Worm (Caenorhabditis elegans) whole organism, young adult: ENCODE results near the gene Y59E1A.4.

Experiments
- F10E7.11 ChIP-seq: sonication (generic microtip); optimal IDR thresholded peaks from 2 replicates; lab custom pipeline; 2017; ENCODE audit warnings: mild to moderate bottlenecking, missing genetic modification characterization, moderate library complexity, missing compliant biosample characterization
- F22D6.2 ChIP-seq: sonication (generic microtip); optimal IDR thresholded peaks from 2 replicates; lab custom pipeline; 2016; ENCODE audit warnings: mild to moderate bottlenecking, missing genetic modification characterization, missing compliant biosample characterization
- F37B4.10 ChIP-seq: fragments of 200-800 bp; sonication (Bioruptor generic); IDR thresholded peaks from 2 replicates; pipeline ENCODE4 v1.3.6; 2022; ENCODE audit warnings: missing genetic modification characterization, missing compliant biosample characterization
- F49E8.2 ChIP-seq: sonication (generic microtip); optimal IDR thresholded peaks from 3 replicates; lab custom pipeline; 2017; ENCODE audit warnings: missing genetic modification characterization, mild to moderate bottlenecking, missing compliant biosample characterization, antibody characterized with exemption, moderate library complexity; ENCODE audit not compliant: insufficient read depth
- F55B11.4 ChIP-seq: sonication (generic microtip); optimal IDR thresholded peaks from 2 replicates; lab custom pipeline; 2016; ENCODE audit warnings: missing compliant biosample characterization, missing genetic modification characterization, borderline replicate concordance; ENCODE audit not compliant: insufficient read depth
- F57A8.1 ChIP-seq: fragments of 200-800 bp; sonication (Bioruptor generic); optimal IDR thresholded peaks from 2 replicates; lab custom pipeline; 2018; ENCODE audit warnings: mild to moderate bottlenecking, missing genetic modification characterization, moderate library complexity, missing compliant biosample characterization
- T26A5.8 ChIP-seq: sonication (generic microtip); optimal IDR thresholded peaks from 2 replicates; lab custom pipeline; 2016; ENCODE audit warnings: missing genetic modification characterization, missing compliant biosample characterization
- Y79H2A.3 ChIP-seq: fragments of 200-800 bp; sonication (Bioruptor generic); conservative IDR thresholded peaks from 2 replicates; pipeline ENCODE4 v1.3.6; 2022; ENCODE audit warnings: missing genetic modification reagents, missing genetic modification characterization, missing compliant biosample characterization
- Y95B8A.8 ChIP-seq: fragments of 200-800 bp; sonication (Bioruptor generic); IDR thresholded peaks from 2 replicates; pipeline ENCODE4 v1.3.6; 2022; ENCODE audit warnings: missing genetic modification reagents, missing genetic modification characterization, missing compliant biosample characterization
- aptf-2 ChIP-seq: fragments of 200-800 bp; sonication (Bioruptor generic); conservative IDR thresholded peaks from 2 replicates; pipeline ENCODE4 v1.3.6; 2022; ENCODE audit warnings: missing genetic modification reagents, missing genetic modification characterization, missing compliant biosample characterization
- aptf-3 ChIP-seq: fragments of 200-800 bp; sonication (Bioruptor generic); IDR thresholded peaks from 2 replicates; pipeline ENCODE4 v1.3.6; 2022; ENCODE audit warnings: missing genetic modification characterization, missing compliant biosample characterization
- atf-7 ChIP-seq: sonication (generic microtip); optimal IDR thresholded peaks from 2 replicates; lab custom pipeline; 2017; ENCODE audit warnings: mild to moderate bottlenecking, missing genetic modification characterization, missing compliant biosample characterization
- attf-3 ChIP-seq: fragments of 200-800 bp; sonication (Bioruptor generic); conservative IDR thresholded peaks from 2 replicates; pipeline ENCODE4 v1.3.6; 2022; ENCODE audit warnings: missing genetic modification reagents, missing genetic modification characterization, missing compliant biosample characterization
- attf-6 ChIP-seq: fragments of 200-800 bp; sonication (Bioruptor generic); IDR thresholded peaks from 2 replicates; pipeline ENCODE4 v1.3.6; 2022; ENCODE audit warnings: missing genetic modification reagents, missing genetic modification characterization, missing compliant biosample characterization
- ccch-3 ChIP-seq: fragments of 200-800 bp; sonication (Bioruptor generic); optimal IDR thresholded peaks from 2 replicates; lab custom pipeline; 2018; ENCODE audit warnings: mild to moderate bottlenecking, missing genetic modification characterization, missing compliant biosample characterization
- ceh-40 ChIP-seq: fragments of 200-800 bp; sonication (Bioruptor generic); IDR thresholded peaks from 2 replicates; pipeline ENCODE4 v1.3.6; 2022; ENCODE audit warnings: missing genetic modification characterization, missing compliant biosample characterization
- ceh-58 ChIP-seq: fragments of 200-800 bp; sonication (Bioruptor generic); IDR thresholded peaks from 2 replicates; pipeline ENCODE4 v1.3.6; 2022; ENCODE audit warnings: missing genetic modification characterization, missing compliant biosample characterization
- ceh-79 ChIP-seq: sonication (generic microtip); optimal IDR thresholded peaks from 2 replicates; lab custom pipeline; 2017; ENCODE audit warnings: mild to moderate bottlenecking, missing genetic modification characterization, missing compliant biosample characterization
- ceh-91 ChIP-seq: fragments of 200-800 bp; sonication (Bioruptor generic); IDR thresholded peaks from 2 replicates; pipeline ENCODE4 v1.3.6; 2022; ENCODE audit warnings: missing genetic modification reagents, missing genetic modification characterization, missing compliant biosample characterization
- chd-7 ChIP-seq: sonication (generic microtip); optimal IDR thresholded peaks from 2 replicates; lab custom pipeline; 2016; ENCODE audit warnings: mild to moderate bottlenecking, missing genetic modification characterization, moderate library complexity, missing compliant biosample characterization
- die-1 ChIP-seq: sonication (generic microtip); optimal IDR thresholded peaks from 2 replicates; lab custom pipeline; 2016; ENCODE audit warnings: missing genotype, mild to moderate bottlenecking, missing genetic modification characterization, missing compliant biosample characterization
- dox-1 ChIP-seq: fragments of 200-800 bp; sonication (Bioruptor generic); IDR thresholded peaks from 2 replicates; pipeline ENCODE4 v1.3.6; 2022; ENCODE audit warnings: missing genetic modification reagents, missing genetic modification characterization, missing compliant biosample characterization
- egrh-3 ChIP-seq: fragments of 200-800 bp; sonication (Bioruptor generic); IDR thresholded peaks from 2 replicates; pipeline ENCODE4 v1.3.6; 2022; ENCODE audit warnings: missing genetic modification reagents, missing genetic modification characterization, missing compliant biosample characterization
- ets-4 ChIP-seq: fragments of 200-800 bp; sonication (Bioruptor generic); optimal IDR thresholded peaks from 2 replicates; lab custom pipeline; 2018; ENCODE audit warnings: mild to moderate bottlenecking, missing genetic modification characterization, missing compliant biosample characterization
- fkh-3 ChIP-seq: sonication (generic microtip); optimal IDR thresholded peaks from 2 replicates; lab custom pipeline; 2016; ENCODE audit warnings: mild to moderate bottlenecking, missing genetic modification characterization, missing compliant biosample characterization
- hlh-12 ChIP-seq: sonication (generic microtip); optimal IDR thresholded peaks from 2 replicates; lab custom pipeline; 2016; ENCODE audit warnings: missing genetic modification characterization, missing compliant biosample characterization
- hmg-1.2 ChIP-seq: fragments of 200-800 bp; sonication (Bioruptor generic); IDR thresholded peaks from 2 replicates; pipeline ENCODE4 v1.3.6; 2022; ENCODE audit warnings: missing genetic modification reagents, missing genetic modification characterization, missing compliant biosample characterization
- hmg-20 ChIP-seq: fragments of 200-800 bp; sonication (Bioruptor generic); IDR thresholded peaks from 2 replicates; pipeline ENCODE4 v1.3.6; 2022; ENCODE audit warnings: missing genetic modification reagents, missing genetic modification characterization, missing compliant biosample characterization
- let-607 ChIP-seq, 2 experiments: fragments of 200-800 bp in 1 of 2; sonication (Bioruptor generic) in 1 of 2; sonication (generic microtip) in 1 of 2; optimal IDR thresholded peaks; 2 replicates each; lab custom pipeline; 2016 to 2018; ENCODE audit warnings: mild to moderate bottlenecking in 2 of 2, missing compliant biosample characterization in 2 of 2, missing genetic modification characterization in 2 of 2, moderate library complexity in 2 of 2, missing genotype in 1 of 2
- lin-54 ChIP-seq: fragments of 200-800 bp; sonication (Bioruptor generic); optimal IDR thresholded peaks from 2 replicates; lab custom pipeline; 2018; ENCODE audit warnings: mild to moderate bottlenecking, missing genetic modification characterization, missing compliant biosample characterization
- lir-1 ChIP-seq: fragments of 200-800 bp; sonication (Bioruptor generic); conservative IDR thresholded peaks from 2 replicates; pipeline ENCODE4 v1.3.6; 2022; ENCODE audit warnings: missing genetic modification reagents, missing genetic modification characterization, missing compliant biosample characterization
- mel-28 ChIP-seq: sonication (generic microtip); optimal IDR thresholded peaks from 2 replicates; lab custom pipeline; 2016; ENCODE audit warnings: borderline replicate concordance, mild to moderate bottlenecking, missing genetic modification characterization, missing compliant biosample characterization
- nhr-120 ChIP-seq: fragments of 200-800 bp; sonication (Bioruptor generic); IDR thresholded peaks from 2 replicates; pipeline ENCODE4 v1.3.6; 2022; ENCODE audit warnings: missing genetic modification characterization, missing compliant biosample characterization
- nhr-179 ChIP-seq: sonication (generic microtip); optimal IDR thresholded peaks from 2 replicates; lab custom pipeline; 2016; ENCODE audit warnings: mild to moderate bottlenecking, missing genetic modification characterization, missing compliant biosample characterization
- nhr-90 ChIP-seq: sonication (generic microtip); optimal IDR thresholded peaks from 2 replicates; lab custom pipeline; 2016; ENCODE audit warnings: missing genotype, mild to moderate bottlenecking, missing genetic modification characterization, missing compliant biosample characterization
- pha-4 ChIP-seq: fragments of 150-350 bp; sonication (generic microtip); optimal IDR thresholded peaks from 2 replicates; lab custom pipeline; 2014; ENCODE audit warnings: missing biosample characterization, missing genetic modification reagents, missing genetic modification characterization
- rcor-1 ChIP-seq: fragments of 200-800 bp; sonication (Bioruptor generic); IDR thresholded peaks from 2 replicates; pipeline ENCODE4 v1.3.6; 2022; ENCODE audit warnings: missing genetic modification reagents, missing genetic modification characterization, missing compliant biosample characterization
- rec-8 ChIP-seq, 2 experiments: sonication (generic microtip); optimal IDR thresholded peaks; 2 replicates each; lab custom pipeline; 2016; ENCODE audit warnings: mild to moderate bottlenecking in 2 of 2, missing genetic modification characterization in 2 of 2, missing genetic modification reagents in 2 of 2, missing genotype in 2 of 2, missing biosample characterization in 1 of 2, missing compliant biosample characterization in 1 of 2, moderate library complexity in 1 of 2
- repo-1 ChIP-seq: sonication (generic microtip); optimal IDR thresholded peaks from 2 replicates; lab custom pipeline; 2017; ENCODE audit warnings: mild to moderate bottlenecking, missing genetic modification characterization, missing compliant biosample characterization
- rpc-1 ChIP-seq, 2 experiments: fragments of 150-350 bp in 1 of 2; sonication (generic microtip) in 1 of 2; optimal IDR thresholded peaks; 2 replicates each; lab custom pipeline; 2014 to 2018; ENCODE audit warnings: missing biosample characterization in 1 of 2, missing genetic modification characterization in 1 of 2, missing genetic modification reagents in 1 of 2, missing genotype in 1 of 2
- snpc-1.1 ChIP-seq: sonication (generic microtip); optimal IDR thresholded peaks from 2 replicates; lab custom pipeline; 2017; ENCODE audit warnings: missing genetic modification characterization, mild to moderate bottlenecking, missing compliant biosample characterization, antibody characterized with exemption, moderate library complexity, missing genotype, missing genetic modification reagents; ENCODE audit not compliant: insufficient read depth
- snpc-1.3 ChIP-seq: sonication (generic microtip); optimal IDR thresholded peaks from 2 replicates; lab custom pipeline; 2017; ENCODE audit warnings: missing genetic modification characterization, mild to moderate bottlenecking, missing compliant biosample characterization, antibody characterized with exemption, moderate library complexity, missing genotype, missing genetic modification reagents; ENCODE audit not compliant: insufficient read depth
- snpc-3.4 ChIP-seq: sonication (generic microtip); optimal IDR thresholded peaks from 2 replicates; lab custom pipeline; 2017; ENCODE audit warnings: missing genetic modification characterization, mild to moderate bottlenecking, missing compliant biosample characterization, antibody characterized with exemption, moderate library complexity, missing genotype, missing genetic modification reagents
- somi-1 ChIP-seq: fragments of 200-800 bp; sonication (Bioruptor generic); optimal IDR thresholded peaks from 2 replicates; lab custom pipeline; 2018; ENCODE audit warnings: mild to moderate bottlenecking, missing genetic modification characterization, missing compliant biosample characterization
- tbp1 ChIP-seq: fragments of 200-800 bp; sonication (Bioruptor generic); optimal IDR thresholded peaks from 2 replicates; lab custom pipeline; 2018; ENCODE audit warnings: mild to moderate bottlenecking, missing genetic modification characterization, missing compliant biosample characterization
- ztf-18 ChIP-seq: sonication (generic microtip); optimal IDR thresholded peaks from 2 replicates; lab custom pipeline; 2016; ENCODE audit warnings: missing genotype, mild to moderate bottlenecking, missing genetic modification characterization, missing compliant biosample characterization
- ztf-28 ChIP-seq: fragments of 200-800 bp; sonication (Bioruptor generic); IDR thresholded peaks from 2 replicates; pipeline ENCODE4 v1.3.6; 2022; ENCODE audit warnings: missing genetic modification reagents, missing genetic modification characterization, missing compliant biosample characterization
- ztf-6 ChIP-seq: fragments of 200-800 bp; sonication (Bioruptor generic); IDR thresholded peaks from 2 replicates; pipeline ENCODE4 v1.3.6; 2022; ENCODE audit warnings: missing genetic modification reagents, missing genetic modification characterization, missing compliant biosample characterization

Gene Y59E1A.4

ce11 chrX:1909353-1909752 lies 30.4 kb downstream of the Y59E1A.4 start (continued):
- TF ChIP-seq F57A8.1 (GFP tag; lab: Kevin White, UChicago) = no peak
- peak; percentile 97 for TF ChIP-seq dox-1 (GFP tag; lab: Robert Waterston, UW)
- no peak for TF ChIP-seq tbp1
- no peak for TF ChIP-seq nhr-120
- TF ChIP-seq ets-4 (GFP tag; lab: Kevin White, UChicago) = peak; percentile 40
- no peak for TF ChIP-seq ceh-40 (GFP tag; lab: Robert Waterston, UW)
- TF ChIP-seq lir-1 (GFP tag; lab: Robert Waterston, UW) = peak; percentile 73
- no peak for TF ChIP-seq Y79H2A.3 (GFP tag; lab: Robert Waterston, UW)
- no peak for TF ChIP-seq egrh-3 (GFP tag; lab: Robert Waterston, UW)
- peak; percentile 42 for TF ChIP-seq F10E7.11 (tag; lab: Kevin White, UChicago)
- TF ChIP-seq ccch-3 (GFP tag; lab: Kevin White, UChicago) = no peak
- TF ChIP-seq attf-6 (GFP tag; lab: Robert Waterston, UW) = no peak
- no peak for TF ChIP-seq hlh-12 (tag; lab: Kevin White, UChicago)
- peak; percentile 76 for TF ChIP-seq ztf-6
- peak; percentile 75; the same call in 1 of the 2 replicates for TF ChIP-seq hmg-1.2 (GFP tag; lab: Robert Waterston, UW)
- 0 out of 2 replicates have a peak, but pooled peaks have one; percentile 32 for TF ChIP-seq Y95B8A.8 (GFP tag; lab: Robert Waterston, UW)
- TF ChIP-seq nhr-90 (tag; lab: Kevin White, UChicago) = no peak
- TF ChIP-seq hmg-20 (GFP tag; lab: Robert Waterston, UW) = peak; percentile 89
- no peak for TF ChIP-seq ceh-79 (tag; lab: Kevin White, UChicago)
- TF ChIP-seq chd-7 (tag; lab: Kevin White, UChicago) = peak; percentile 64
- TF ChIP-seq rec-8 (tag; optimal IDR thresholded peaks at IDR 0.05; lab: Kevin White, UChicago) = no peak
- TF ChIP-seq die-1 (tag; lab: Kevin White, UChicago) = no peak
- no peak for TF ChIP-seq ztf-18 (tag; lab: Kevin White, UChicago)
- TF ChIP-seq let-607 (tag; optimal IDR thresholded peaks at IDR 0.05; lab: Kevin White, UChicago) = peak in 1 of 2 experiments; percentile 52
- TF ChIP-seq T26A5.8 (tag; lab: Kevin White, UChicago) = no peak
- TF ChIP-seq F55B11.4 (tag; lab: Kevin White, UChicago) = no peak
- TF ChIP-seq somi-1 (GFP tag; lab: Kevin White, UChicago) = peak; percentile 19
- no peak for TF ChIP-seq F37B4.10 (GFP tag; lab: Robert Waterston, UW)
- peak; percentile 76 for TF ChIP-seq rcor-1
- TF ChIP-seq pha-4 (tag; lab: Kevin White, UChicago) = no peak
- no peak for TF ChIP-seq nhr-179 (tag; lab: Kevin White, UChicago)
- TF ChIP-seq snpc-3.4 = no peak
- TF ChIP-seq aptf-2 (GFP tag; lab: Robert Waterston, UW) = no peak
- TF ChIP-seq fkh-3 = no peak
- TF ChIP-seq F49E8.2 = no peak
- TF ChIP-seq atf-7 (tag; lab: Kevin White, UChicago) = peak; percentile 80
- TF ChIP-seq attf-3 (GFP tag; lab: Robert Waterston, UW) = no peak
- no peak for TF ChIP-seq ztf-28
- no peak for TF ChIP-seq snpc-1.3 (tag; lab: Kevin White, UChicago)
- TF ChIP-seq ceh-91 (GFP tag; lab: Robert Waterston, UW) = no peak
- no peak for TF ChIP-seq snpc-1.1 (tag; lab: Kevin White, UChicago)
- peak; percentile 10 for TF ChIP-seq mel-28 (tag; lab: Kevin White, UChicago)
- 0 out of 2 replicates have a peak, but pooled peaks have one; percentile 14 for TF ChIP-seq aptf-3
- TF ChIP-seq rpc-1 (optimal IDR thresholded peaks at IDR 0.05; lab: Kevin White, UChicago) = no peak
- TF ChIP-seq rpc-1 (tag; optimal IDR thresholded peaks at IDR 0.05; lab: Kevin White, UChicago) = no peak
- TF ChIP-seq ceh-58 (GFP tag; lab: Robert Waterston, UW) = no peak
- TF ChIP-seq F22D6.2 (tag; lab: Kevin White, UChicago) = peak; percentile 32
- peak; percentile 63 for TF ChIP-seq lin-54
- TF ChIP-seq repo-1 = peak; percentile 86
